Fruit fly (Drosophila melanogaster) whole organism, embryonic: ENCODE measurements around the gene Ptp10D.

Source experiments
- BEAF-32 ChIP-seq: fragments of 200-800 bp; sonication (Bioruptor generic); optimal IDR thresholded peaks from 3 replicates; lab custom pipeline; 2017; ENCODE audit warnings: missing biosample characterization, missing genetic modification characterization, mild to moderate bottlenecking, moderate library complexity, missing genetic modification reagents
- Bteb2 ChIP-seq: fragments of 200-800 bp; sonication (Bioruptor generic); optimal IDR thresholded peaks from 2 replicates; lab custom pipeline; 2016; ENCODE audit warnings: missing biosample characterization, missing genetic modification characterization
- CG10366 ChIP-seq: fragments of 200-800 bp; sonication (Bioruptor generic); IDR thresholded peaks from 2 replicates; pipeline ENCODE4 v1.3.6; 2022; ENCODE audit warnings: missing biosample characterization, missing genetic modification characterization
- CG10462 ChIP-seq: fragments of 200-800 bp; sonication (Bioruptor generic); optimal IDR thresholded peaks from 2 replicates; lab custom pipeline; 2016; ENCODE audit warnings: missing biosample characterization, missing genetic modification characterization
- CG10979 ChIP-seq: fragments of 200-800 bp; sonication (Bioruptor generic); optimal IDR thresholded peaks from 2 replicates; lab custom pipeline; 2018; ENCODE audit warnings: missing biosample characterization, mild to moderate bottlenecking, missing genetic modification characterization, moderate library complexity
- CG11695 ChIP-seq: fragments of 200-800 bp; sonication (Bioruptor generic); IDR thresholded peaks from 3 replicates; pipeline ENCODE4 v1.3.6; 2022; ENCODE audit warnings: missing biosample characterization, missing genetic modification characterization
- CG12744 ChIP-seq: fragments of 200-800 bp; sonication (Bioruptor generic); optimal IDR thresholded peaks from 2 replicates; lab custom pipeline; 2016; ENCODE audit warnings: missing biosample characterization, missing genetic modification characterization
- CG13123 ChIP-seq: fragments of 200-800 bp; sonication (Bioruptor generic); optimal IDR thresholded peaks from 2 replicates; lab custom pipeline; 2016; ENCODE audit warnings: missing biosample characterization, missing genetic modification characterization
- CG14710 ChIP-seq: fragments of 200-800 bp; sonication (Bioruptor generic); optimal IDR thresholded peaks from 3 replicates; lab custom pipeline; 2019; ENCODE audit warnings: missing biosample characterization, mild to moderate bottlenecking, missing genetic modification characterization, moderate library complexity
- CG2116 ChIP-seq: fragments of 200-800 bp; sonication (Bioruptor generic); optimal IDR thresholded peaks from 3 replicates; lab custom pipeline; 2018; ENCODE audit warnings: missing biosample characterization, mild to moderate bottlenecking, missing genetic modification characterization
- CG2889 ChIP-seq: fragments of 200-800 bp; sonication (Bioruptor generic); IDR thresholded peaks from 3 replicates; pipeline ENCODE4 v1.3.6; 2022; ENCODE audit warnings: missing biosample characterization, missing genetic modification characterization
- CG3726 ChIP-seq: fragments of 200-800 bp; sonication (Bioruptor generic); IDR thresholded peaks from 3 replicates; pipeline ENCODE4, ENCODE4 v1.3.6; 2022; ENCODE audit warnings: missing biosample characterization, missing genetic modification characterization
- CG4328 ChIP-seq: fragments of 200-800 bp; sonication (Bioruptor generic); optimal IDR thresholded peaks from 3 replicates; lab custom pipeline; 2017; ENCODE audit warnings: missing biosample characterization, missing genetic modification reagents, missing genetic modification characterization
- CG4404 ChIP-seq: fragments of 200-800 bp; sonication (Bioruptor generic); IDR thresholded peaks from 2 replicates; pipeline ENCODE4 v1.3.6; 2022; ENCODE audit warnings: missing biosample characterization, missing genetic modification characterization
- CG4854 ChIP-seq: fragments of 200-800 bp; sonication (Bioruptor generic); optimal IDR thresholded peaks from 2 replicates; lab custom pipeline; 2016; ENCODE audit warnings: missing biosample characterization, missing genetic modification characterization, inconsistent platforms
- CG7357 ChIP-seq: fragments of 200-800 bp; sonication (Bioruptor generic); IDR thresholded peaks from 3 replicates; pipeline ENCODE4 v1.3.6; 2022; ENCODE audit warnings: missing biosample characterization, missing genetic modification characterization
- CG7839 ChIP-seq: fragments of 200-800 bp; sonication (Bioruptor generic); optimal IDR thresholded peaks from 3 replicates; lab custom pipeline; 2018; ENCODE audit warnings: missing biosample characterization, mild to moderate bottlenecking, missing genetic modification characterization, moderate library complexity
- CG7987 ChIP-seq: fragments of 200-800 bp; sonication (Bioruptor generic); optimal IDR thresholded peaks from 2 replicates; lab custom pipeline; 2018; ENCODE audit warnings: missing biosample characterization, mild to moderate bottlenecking, missing genetic modification characterization, moderate library complexity
- H15 ChIP-seq: fragments of 200-800 bp; sonication (Bioruptor generic); IDR thresholded peaks from 3 replicates; pipeline ENCODE4 v1.3.6; 2022; ENCODE audit warnings: missing biosample characterization, missing genetic modification characterization
- H2.0 ChIP-seq: fragments of 200-800 bp; sonication (Bioruptor generic); IDR thresholded peaks from 2 replicates; pipeline ENCODE4 v1.3.6; 2022; ENCODE audit warnings: missing biosample characterization, missing genetic modification characterization
- HLH54F ChIP-seq: fragments of 200-800 bp; sonication (Bioruptor generic); optimal IDR thresholded peaks from 3 replicates; lab custom pipeline; 2016; ENCODE audit warnings: missing biosample characterization, missing genetic modification characterization
- Hey ChIP-seq: fragments of 200-800 bp; sonication (Bioruptor generic); optimal IDR thresholded peaks from 3 replicates; lab custom pipeline; 2018; ENCODE audit warnings: missing biosample characterization, mild to moderate bottlenecking, missing genetic modification characterization
- Hmr ChIP-seq: fragments of 200-800 bp; sonication (Bioruptor generic); optimal IDR thresholded peaks from 3 replicates; lab custom pipeline; 2017; ENCODE audit warnings: mild to moderate bottlenecking, missing biosample characterization, missing genetic modification reagents, missing genetic modification characterization
- Hr3 ChIP-seq: fragments of 200-800 bp; sonication (Bioruptor generic); optimal IDR thresholded peaks from 3 replicates; lab custom pipeline; 2016; ENCODE audit warnings: missing biosample characterization, missing genetic modification characterization
- MTF-1 ChIP-seq: fragments of 200-800 bp; sonication (Bioruptor generic); optimal IDR thresholded peaks from 2 replicates; lab custom pipeline; 2018; ENCODE audit warnings: missing biosample characterization, mild to moderate bottlenecking, missing genetic modification characterization, borderline replicate concordance
- Meics ChIP-seq: fragments of 200-800 bp; sonication (Bioruptor generic); optimal IDR thresholded peaks from 2 replicates; lab custom pipeline; 2017; ENCODE audit warnings: missing biosample characterization, mild to moderate bottlenecking, missing genetic modification characterization
- Trl ChIP-seq, 3 experiments: fragments of >200 bp in 2 of 3; fragments of 200-800 bp in 1 of 3; sonication (Bioruptor generic) in 1 of 3; optimal IDR thresholded peaks; 2 replicates in 1 of 3; 3 replicates in 2 of 3; lab custom pipeline; 2016 to 2017; ENCODE audit warnings: missing biosample characterization in 1 of 3, missing genetic modification characterization in 1 of 3
- Xbp1 ChIP-seq: fragments of 200-800 bp; sonication (Bioruptor generic); optimal IDR thresholded peaks from 3 replicates; lab custom pipeline; 2016; ENCODE audit warnings: missing biosample characterization, mild to moderate bottlenecking, missing genetic modification characterization
- YL-1 ChIP-seq: fragments of 200-800 bp; sonication (Bioruptor generic); optimal IDR thresholded peaks from 3 replicates; lab custom pipeline; 2017; ENCODE audit warnings: missing biosample characterization, mild to moderate bottlenecking, missing genetic modification characterization
- abd-A ChIP-seq: fragments of 200-800 bp; sonication (Bioruptor generic); optimal IDR thresholded peaks from 3 replicates; lab custom pipeline; 2019; ENCODE audit warnings: missing biosample characterization, mild to moderate bottlenecking, missing genetic modification characterization, moderate library complexity
- bsh ChIP-seq, 2 experiments: fragments of 200-800 bp; sonication (Bioruptor generic); optimal IDR thresholded peaks; 2 replicates each; lab custom pipeline; 2017 to 2018; ENCODE audit warnings: mild to moderate bottlenecking in 2 of 2, missing biosample characterization in 2 of 2, missing genetic modification characterization in 2 of 2, moderate library complexity in 1 of 2
- caup ChIP-seq: fragments of 200-800 bp; sonication (Bioruptor generic); optimal IDR thresholded peaks from 3 replicates; lab custom pipeline; 2017; ENCODE audit warnings: missing biosample characterization, mild to moderate bottlenecking, missing genetic modification characterization, moderate library complexity; ENCODE audit not compliant: severe bottlenecking
- danr ChIP-seq: fragments of 200-800 bp; sonication (Bioruptor generic); IDR thresholded peaks from 2 replicates; pipeline ENCODE4 v1.3.6; 2022; ENCODE audit warnings: missing biosample characterization, missing genetic modification characterization
- fd3F ChIP-seq: fragments of 200-800 bp; sonication (Bioruptor generic); optimal IDR thresholded peaks from 2 replicates; lab custom pipeline; 2018; ENCODE audit warnings: missing biosample characterization, mild to moderate bottlenecking, missing genetic modification characterization, moderate library complexity
- gce ChIP-seq: fragments of 200-800 bp; sonication (Bioruptor generic); IDR thresholded peaks from 3 replicates; pipeline ENCODE4 v1.3.6; 2022; ENCODE audit warnings: missing biosample characterization, missing genetic modification characterization
- ind ChIP-seq: fragments of 200-800 bp; sonication (Bioruptor generic); optimal IDR thresholded peaks from 3 replicates; lab custom pipeline; 2016; ENCODE audit warnings: missing biosample characterization, missing genetic modification characterization
- pita ChIP-seq: fragments of 200-800 bp; sonication (Bioruptor generic); optimal IDR thresholded peaks from 2 replicates; lab custom pipeline; 2017; ENCODE audit warnings: missing biosample characterization, mild to moderate bottlenecking, missing genetic modification characterization
- prd ChIP-seq, 3 experiments: fragments of >200 bp in 2 of 3; fragments of 200-800 bp in 1 of 3; sonication (Bioruptor generic) in 1 of 3; optimal IDR thresholded peaks in 2 of 3; IDR thresholded peaks in 1 of 3; 2 replicates in 2 of 3; 3 replicates in 1 of 3; pipeline versions ENCODE4 v1.3.6 to Lab custom; 2017 to 2022; ENCODE audit warnings: missing biosample characterization in 1 of 3, missing genetic modification characterization in 1 of 3
- repo ChIP-seq: fragments of 200-800 bp; sonication (Bioruptor generic); optimal IDR thresholded peaks from 2 replicates; lab custom pipeline; 2016; ENCODE audit warnings: missing biosample characterization, missing genetic modification characterization
- row ChIP-seq: fragments of 200-800 bp; sonication (Bioruptor generic); IDR thresholded peaks from 3 replicates; pipeline ENCODE4 v1.3.6; 2022; ENCODE audit warnings: missing biosample characterization, missing genetic modification characterization
- sens ChIP-seq: fragments of 200-800 bp; sonication (Bioruptor generic); peaks from one replicate; lab custom pipeline; 2016; ENCODE audit warnings: missing biosample characterization, missing genetic modification characterization
- slp2 ChIP-seq: fragments of 200-800 bp; sonication (Bioruptor generic); optimal IDR thresholded peaks from 2 replicates; lab custom pipeline; 2016; ENCODE audit warnings: missing biosample characterization, missing genetic modification characterization
- tll ChIP-seq, 2 experiments: fragments of 200-800 bp in 1 of 2; fragments of >200 bp in 1 of 2; sonication (Bioruptor generic) in 1 of 2; optimal IDR thresholded peaks; 2 replicates each; lab custom pipeline; 2017 to 2019; ENCODE audit warnings: missing biosample characterization in 2 of 2, missing genetic modification characterization in 2 of 2, mild to moderate bottlenecking in 1 of 2, moderate library complexity in 1 of 2
- ttk ChIP-seq: fragments of 200-800 bp; sonication (Bioruptor generic); IDR thresholded peaks from 2 replicates; pipeline ENCODE4 v2.1.2; 2022; ENCODE audit warnings: missing biosample characterization, missing genetic modification characterization
- twi ChIP-seq: fragments of 200-800 bp; optimal IDR thresholded peaks from 2 replicates; lab custom pipeline; 2019; ENCODE audit warnings: missing biosample characterization, mild to moderate bottlenecking, missing genetic modification characterization, moderate library complexity
- unc-4 ChIP-seq: fragments of 200-800 bp; sonication (Bioruptor generic); IDR thresholded peaks from 2 replicates; pipeline ENCODE4 v1.3.6; 2022; ENCODE audit warnings: missing biosample characterization, missing genetic modification characterization; ENCODE audit not compliant: partially characterized antibody
- wek ChIP-seq: fragments of 200-800 bp; sonication (Bioruptor generic); optimal IDR thresholded peaks from 3 replicates; lab custom pipeline; 2018; ENCODE audit warnings: missing biosample characterization, mild to moderate bottlenecking, missing genetic modification characterization, moderate library complexity
- zen ChIP-seq: fragments of 200-800 bp; sonication (Bioruptor generic); optimal IDR thresholded peaks from 3 replicates; lab custom pipeline; 2018; ENCODE audit warnings: missing biosample characterization, mild to moderate bottlenecking, missing genetic modification characterization, moderate library complexity
- zfh1 ChIP-seq: fragments of 200-800 bp; sonication (Bioruptor generic); IDR thresholded peaks from 3 replicates; pipeline ENCODE4 v1.3.6; 2022; ENCODE audit warnings: missing biosample characterization, missing genetic modification characterization

Ptp10D gene

dm6 chrX:11713808-11714528 lies 92.2 kb downstream of the Ptp10D start (continued):
- TF ChIP-seq CG13123 (GFP tag; lab: Kevin White, UChicago), result no peak
- no peak for TF ChIP-seq CG10366
- TF ChIP-seq CG4328, result no peak
- no peak for TF ChIP-seq CG10462 (GFP tag; lab: Kevin White, UChicago)
- no peak for TF ChIP-seq wek (GFP tag; lab: Kevin White, UChicago)
- no peak for TF ChIP-seq CG14710 (tag; lab: Kevin White, UChicago)
- TF ChIP-seq Xbp1 (GFP tag; lab: Kevin White, UChicago), result no peak
- TF ChIP-seq danr (GFP tag; lab: Robert Waterston, UW), result no peak
- TF ChIP-seq gce (GFP tag; lab: Robert Waterston, UW), result no peak
- TF ChIP-seq tll (GFP tag; optimal IDR thresholded peaks at IDR 0.05; lab: Kevin White, UChicago), result no peak
- no peak for TF ChIP-seq pita (GFP tag; lab: Kevin White, UChicago)
- no peak for TF ChIP-seq CG7839
- TF ChIP-seq prd (optimal IDR thresholded peaks at IDR 0.05; lab: Kevin White, UChicago), result no peak
- TF ChIP-seq prd (GFP tag; IDR thresholded peaks at IDR 0.05; lab: Robert Waterston, UW), result no peak
- peak; percentile 49 for TF ChIP-seq Hmr (GFP tag; lab: Kevin White, UChicago)
- TF ChIP-seq twi (tag; lab: Kevin White, UChicago), result no peak
- no peak for TF ChIP-seq CG4854 (GFP tag; lab: Kevin White, UChicago)
- TF ChIP-seq unc-4, result no peak
- peak; percentile 2 for TF ChIP-seq CG2116
- no peak for TF ChIP-seq BEAF-32 (GFP tag; lab: Kevin White, UChicago)
- no peak for TF ChIP-seq ttk
- TF ChIP-seq Bteb2 (GFP tag; lab: Kevin White, UChicago), result no peak
- TF ChIP-seq CG10979 (tag; lab: Kevin White, UChicago), result no peak
- no peak for TF ChIP-seq caup (GFP tag; lab: Kevin White, UChicago)
- TF ChIP-seq abd-A (tag; lab: Kevin White, UChicago), result peak; percentile 52
- no peak for TF ChIP-seq Meics (GFP tag; lab: Kevin White, UChicago)
- TF ChIP-seq bsh (GFP tag; optimal IDR thresholded peaks at IDR 0.05; lab: Kevin White, UChicago), result peak in 1 of 2 experiments; percentile 55
- TF ChIP-seq CG12744 (GFP tag; lab: Kevin White, UChicago), result no peak
- no peak for TF ChIP-seq zfh1 (GFP tag; lab: Robert Waterston, UW)
- TF ChIP-seq Hey (tag; lab: Kevin White, UChicago), result no peak
- TF ChIP-seq MTF-1 (GFP tag; lab: Kevin White, UChicago), result no peak
- peak; percentile 69 for TF ChIP-seq sens (GFP tag; lab: Kevin White, UChicago)
- TF ChIP-seq H15 (GFP tag; lab: Robert Waterston, UW), result no peak
- TF ChIP-seq row (GFP tag; lab: Robert Waterston, UW), result 0 out of 3 replicates have a peak, but pooled peaks have one; percentile 7
- no peak for TF ChIP-seq CG7357 (GFP tag; lab: Robert Waterston, UW)
- no peak for TF ChIP-seq fd3F (GFP tag; lab: Kevin White, UChicago)
- no peak for TF ChIP-seq CG2889 (GFP tag; lab: Robert Waterston, UW)
- TF ChIP-seq CG11695 (GFP tag; lab: Robert Waterston, UW), result no peak
- no peak for TF ChIP-seq Hr3 (GFP tag; lab: Kevin White, UChicago)
- TF ChIP-seq Trl (optimal IDR thresholded peaks at IDR 0.05; lab: Kevin White, UChicago), result peak; percentile 82 to 94
- TF ChIP-seq Trl (GFP tag; optimal IDR thresholded peaks at IDR 0.05; lab: Kevin White, UChicago), result no peak
- no peak for TF ChIP-seq H2.0 (GFP tag; lab: Robert Waterston, UW)
- TF ChIP-seq YL-1 (GFP tag; lab: Kevin White, UChicago), result peak; percentile 52
- no peak for TF ChIP-seq zen (tag; lab: Kevin White, UChicago)
- TF ChIP-seq slp2, result no peak
- no peak for TF ChIP-seq CG3726 (GFP tag; lab: Robert Waterston, UW)
- no peak for TF ChIP-seq HLH54F (GFP tag; lab: Kevin White, UChicago)
- TF ChIP-seq CG7987 (GFP tag; lab: Kevin White, UChicago), result no peak
- TF ChIP-seq ind, result no peak
- no peak for TF ChIP-seq CG4404 (GFP tag; lab: Robert Waterston, UW)
- no peak for TF ChIP-seq repo
